Fruit fly (Drosophila melanogaster): ENCODE results near the gene Obp22a.

Gene Obp22a

DNA sequence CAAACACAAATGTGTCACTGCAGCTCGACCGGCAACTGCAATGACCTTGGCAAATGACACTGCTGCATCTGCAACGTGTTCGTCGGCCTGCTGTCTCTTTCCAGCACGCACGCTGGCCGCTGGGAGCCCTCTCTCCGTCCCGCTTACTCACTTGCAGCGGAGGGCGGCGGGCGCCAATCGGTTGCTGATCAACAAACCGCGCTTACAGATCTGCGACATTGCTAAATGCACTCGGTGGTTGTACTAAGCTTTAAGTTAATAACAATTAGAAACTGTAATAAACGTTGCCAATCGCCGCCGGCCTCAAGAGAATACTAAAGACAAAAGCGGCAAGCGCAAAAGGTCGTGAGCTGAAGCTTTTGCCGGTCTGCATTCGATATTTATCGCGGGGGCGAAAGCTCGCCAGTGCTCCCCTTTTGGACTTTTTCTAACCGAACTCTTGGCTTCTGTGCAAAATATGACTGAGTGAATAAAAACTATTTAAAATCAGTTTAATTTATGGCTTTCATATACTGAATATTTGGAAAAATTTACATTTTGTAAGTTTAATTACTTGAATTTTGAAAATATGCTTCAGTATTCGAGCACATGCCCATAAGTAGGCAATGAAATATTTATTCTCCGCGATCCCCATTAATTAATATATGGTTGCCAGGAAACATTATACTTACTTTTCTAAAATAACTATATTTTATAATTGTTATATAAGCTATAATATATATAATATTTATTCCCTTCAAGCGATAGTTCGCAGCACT, 4.3 kb downstream of the Obp22a start, which contains the start of gene Got2 (continued):
- TF ChIP-seq Dbx (GFP tag; IDR thresholded peaks at IDR 0.05) (0 out of 3 replicates have a peak, but pooled peaks have one; percentile 29), Hr78 (GFP tag; optimal IDR thresholded peaks at IDR 0.05) (peak in 1 of 2 experiments; percentile 83), slou (GFP tag; optimal IDR thresholded peaks at IDR 0.05) (no peak), Asciz (GFP tag; optimal IDR thresholded peaks at IDR 0.05) (no peak), CG15479 (GFP tag; optimal IDR thresholded peaks at IDR 0.05) (no peak), sima (GFP tag; optimal IDR thresholded peaks at IDR 0.05) (no peak), p53 (GFP tag; optimal IDR thresholded peaks at IDR 0.05) (no peak), ranshi (GFP tag; IDR thresholded peaks at IDR 0.05) (no peak), CG11398 (GFP tag; optimal IDR thresholded peaks at IDR 0.05) (no peak), seq (GFP tag; IDR thresholded peaks at IDR 0.05) (no peak), CG13894 (tag; optimal IDR thresholded peaks at IDR 0.05) (no peak), Dip2 (GFP tag; IDR thresholded peaks at IDR 0.05) (no peak), Drgx (GFP tag; IDR thresholded peaks at IDR 0.05) (peak; percentile 36; the same call in 1 of the 2 replicates), CG33557 (GFP tag; optimal IDR thresholded peaks at IDR 0.05) (no peak), Xbp1 (GFP tag; optimal IDR thresholded peaks at IDR 0.05) (peak; percentile 27), Awh (GFP tag; IDR thresholded peaks at IDR 0.05) (no peak), ftz-f1 (GFP tag; optimal IDR thresholded peaks at IDR 0.05) (peak; percentile 85), CG34376 (GFP tag; optimal IDR thresholded peaks at IDR 0.05) (no peak), danr (GFP tag; IDR thresholded peaks at IDR 0.05) (no peak; the same call in 1 of the 2 replicates), Atf3 (GFP tag; optimal IDR thresholded peaks at IDR 0.05) (no peak), Jarid2 (GFP tag; optimal IDR thresholded peaks at IDR 0.05) (peak; percentile 9), CG5180 (GFP tag; optimal IDR thresholded peaks at IDR 0.05) (peak; percentile 95), CG17361 (GFP tag; IDR thresholded peaks at IDR 0.05) (no peak), Hand (GFP tag; optimal IDR thresholded peaks at IDR 0.05) (no peak), CG10565 (GFP tag; optimal IDR thresholded peaks at IDR 0.05) (no peak), inv (GFP tag; IDR thresholded peaks at IDR 0.05; ENCODE audit: partially characterized antibody) (peak; percentile 87), Dll (GFP tag; IDR thresholded peaks at IDR 0.05; ENCODE audit: partially characterized antibody) (peak; percentile 82), CG8290 (GFP tag; optimal IDR thresholded peaks at IDR 0.05) (no peak), CG8290 (tag; optimal IDR thresholded peaks at IDR 0.05) (no peak), CG3163 (GFP tag; optimal IDR thresholded peaks at IDR 0.05) (no peak), TFAM (GFP tag; optimal IDR thresholded peaks at IDR 0.05) (no peak), Dp (GFP tag; optimal IDR thresholded peaks at IDR 0.05) (peak; percentile 3), rib (GFP tag; IDR thresholded peaks at IDR 0.05) (no peak; the same call in 1 of the 2 replicates), usp (GFP tag; optimal IDR thresholded peaks at IDR 0.05) (no peak), eve (GFP tag; optimal IDR thresholded peaks at IDR 0.05) (no peak), pb (GFP tag; optimal IDR thresholded peaks at IDR 0.05) (no peak), BEAF-32 (GFP tag; optimal IDR thresholded peaks at IDR 0.05) (peak; percentile 80), run (tag; optimal IDR thresholded peaks at IDR 0.05) (no peak), E2f2 (GFP tag; IDR thresholded peaks at IDR 0.05) (0 out of 2 replicates have a peak, but pooled peaks have one; percentile 14), croc (GFP tag; conservative IDR thresholded peaks at IDR 0.05) (no peak), dan (GFP tag; IDR thresholded peaks at IDR 0.05) (no peak), bowl (GFP tag; IDR thresholded peaks at IDR 0.05) (no peak), Gug (GFP tag; IDR thresholded peaks at IDR 0.05) (no peak), prd (optimal IDR thresholded peaks at IDR 0.05) (no peak), prd (GFP tag; IDR thresholded peaks at IDR 0.05) (0 out of 3 replicates have a peak, but pooled peaks have one; percentile 32), ham (GFP tag; IDR thresholded peaks at IDR 0.05) (no peak), jing (GFP tag; optimal IDR thresholded peaks at IDR 0.05) (no peak), emc (GFP tag; optimal IDR thresholded peaks at IDR 0.05) (no peak), CoRest (tag; optimal IDR thresholded peaks at IDR 0.05) (peak; percentile 39), Opbp (GFP tag; IDR thresholded peaks at IDR 0.05; ENCODE audit: partially characterized antibody) (peak; percentile 78)

Measured in whole organism, embryonic.